Fruit fly (Drosophila melanogaster): ENCODE data around the gene Qsox4.

The Qsox4 gene

DNA sequence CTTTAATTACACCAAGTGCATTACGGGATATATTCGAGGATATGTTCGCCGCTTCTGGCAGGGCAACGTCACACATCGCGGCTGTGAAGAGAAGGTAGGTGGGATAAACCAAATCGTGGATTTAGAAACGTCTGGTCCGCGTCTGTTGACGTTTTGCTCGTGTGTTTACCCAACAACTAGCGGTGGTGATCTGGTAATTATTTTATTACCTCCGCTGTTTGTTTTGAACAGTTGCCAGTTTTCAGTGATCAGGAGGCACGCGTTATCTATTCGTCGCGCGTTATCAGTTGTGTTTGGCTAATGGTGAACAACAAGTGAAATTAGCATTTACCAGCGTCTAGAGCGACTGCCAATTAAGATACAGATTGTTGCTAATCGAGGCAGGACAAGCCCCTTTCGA is 26.5 kb downstream of the Qsox4 start (continued):
- TF ChIP-seq CG17385 (GFP tag; optimal IDR thresholded peaks at IDR 0.05) (peak; percentile 45), grau (tag; optimal IDR thresholded peaks at IDR 0.05) (no peak), zf30C (GFP tag; optimal IDR thresholded peaks at IDR 0.05) (no peak), sob (GFP tag; IDR thresholded peaks at IDR 0.05) (peak; percentile 61; the same call in 1 of the 2 replicates), CkIIα-i1 (GFP tag; IDR thresholded peaks at IDR 0.05) (no peak), Adf1 (GFP tag; IDR thresholded peaks at IDR 0.05) (no peak), CG6765 (GFP tag; optimal IDR thresholded peaks at IDR 0.05) (peak; percentile 69), dan (GFP tag; IDR thresholded peaks at IDR 0.05) (no peak), bigmax (GFP tag; optimal IDR thresholded peaks at IDR 0.05) (no peak), CG11398 (GFP tag; optimal IDR thresholded peaks at IDR 0.05) (peak; percentile 29), CG10565 (GFP tag; optimal IDR thresholded peaks at IDR 0.05) (no peak), CG6683 (GFP tag; optimal IDR thresholded peaks at IDR 0.05) (peak; percentile 39), Eip74EF (GFP tag; optimal IDR thresholded peaks at IDR 0.05) (no peak), her (GFP tag; optimal IDR thresholded peaks at IDR 0.05) (peak; percentile 16), CG17361 (GFP tag; IDR thresholded peaks at IDR 0.05) (no peak), CG5953 (GFP tag; IDR thresholded peaks at IDR 0.05) (no peak), CG15479 (GFP tag; optimal IDR thresholded peaks at IDR 0.05) (no peak), Ets97D (GFP tag; optimal IDR thresholded peaks at IDR 0.05) (no peak), fd64A (GFP tag; optimal IDR thresholded peaks at IDR 0.05) (peak; percentile 19), hth (optimal IDR thresholded peaks at IDR 0.05) (no peak), Lim3 (GFP tag; IDR thresholded peaks at IDR 0.05) (no peak), ATbp (GFP tag; optimal IDR thresholded peaks at IDR 0.05) (peak; percentile 54), ems (GFP tag; optimal IDR thresholded peaks at IDR 0.05) (peak; percentile 26), ara (GFP tag; IDR thresholded peaks at IDR 0.05) (no peak), CG15601 (tag; optimal IDR thresholded peaks at IDR 0.05) (no peak), CG14441 (GFP tag; IDR thresholded peaks at IDR 0.05) (no peak), cato (GFP tag; optimal IDR thresholded peaks at IDR 0.05; ENCODE audit: borderline replicate concordance) (no peak), Dll (GFP tag; IDR thresholded peaks at IDR 0.05; ENCODE audit: partially characterized antibody) (no peak), CG16815 (GFP tag; optimal IDR thresholded peaks at IDR 0.05) (no peak), trh (GFP tag; optimal IDR thresholded peaks at IDR 0.05) (no peak), ftz-f1 (GFP tag; optimal IDR thresholded peaks at IDR 0.05) (no peak), vvl (GFP tag; IDR thresholded peaks at IDR 0.05) (no peak), gro (GFP tag; optimal IDR thresholded peaks at IDR 0.05) (peak; percentile 47), CG12299 (tag; optimal IDR thresholded peaks at IDR 0.05) (peak; percentile 15), emc (GFP tag; optimal IDR thresholded peaks at IDR 0.05) (no peak), CG9609 (GFP tag; optimal IDR thresholded peaks at IDR 0.05) (no peak), vnd (GFP tag; IDR thresholded peaks at IDR 0.05; ENCODE audit: partially characterized antibody) (no peak), zfh1 (GFP tag; IDR thresholded peaks at IDR 0.05) (no peak), ind (GFP tag; optimal IDR thresholded peaks at IDR 0.05) (no peak), lilli (GFP tag; optimal IDR thresholded peaks at IDR 0.05) (no peak), Nf-YC (tag; optimal IDR thresholded peaks at IDR 0.05) (no peak), CG33213 (GFP tag; optimal IDR thresholded peaks at IDR 0.05) (no peak), CG18262 (tag; optimal IDR thresholded peaks at IDR 0.05) (no peak), esg (GFP tag; conservative IDR thresholded peaks at IDR 0.05) (no peak), CG4617 (GFP tag; optimal IDR thresholded peaks at IDR 0.05; ENCODE audit: borderline replicate concordance) (no peak), CG31224 (GFP tag; IDR thresholded peaks at IDR 0.05) (no peak), Scr (GFP tag; IDR thresholded peaks at IDR 0.05; ENCODE audit: partially characterized antibody) (no peak), Kr (GFP tag; optimal IDR thresholded peaks at IDR 0.05) (no peak), TFAM (GFP tag; optimal IDR thresholded peaks at IDR 0.05) (no peak), exex (tag; optimal IDR thresholded peaks at IDR 0.05) (peak; percentile 56), so (GFP tag; IDR thresholded peaks at IDR 0.05) (peak; percentile 40; the same call in 1 of the 3 replicates), CG14014 (GFP tag; IDR thresholded peaks at IDR 0.05) (no peak; the same call in 1 of the 2 replicates)

Data from whole organism, embryonic.